Worm (Caenorhabditis elegans) whole organism, late embryonic: ENCODE results near the gene srv-17.

Experiments used
- C08G9.2 ChIP-seq: sonication (generic microtip); optimal IDR thresholded peaks from 2 replicates; lab custom pipeline; 2016; ENCODE audit warnings: mild to moderate bottlenecking, missing genetic modification characterization, moderate library complexity, missing compliant biosample characterization
- C38D4.7 ChIP-seq: fragments of 200-800 bp; sonication (Bioruptor generic); optimal IDR thresholded peaks from 2 replicates; lab custom pipeline; 2018; ENCODE audit warnings: mild to moderate bottlenecking, missing genetic modification characterization, moderate library complexity, missing compliant biosample characterization
- K02D7.2 ChIP-seq: sonication (generic microtip); optimal IDR thresholded peaks from 2 replicates; lab custom pipeline; 2017; ENCODE audit warnings: mild to moderate bottlenecking, missing genetic modification characterization, missing compliant biosample characterization
- T23F11.4 ChIP-seq: fragments of 200-800 bp; sonication (Bioruptor generic); optimal IDR thresholded peaks from 2 replicates; lab custom pipeline; 2018; ENCODE audit warnings: mild to moderate bottlenecking, missing genetic modification characterization, missing compliant biosample characterization
- ahr-1 ChIP-seq: sonication (generic microtip); optimal IDR thresholded peaks from 2 replicates; lab custom pipeline; 2016; ENCODE audit warnings: missing genetic modification characterization, missing compliant biosample characterization
- ama-1 ChIP-seq: fragments of 150-350 bp; optimal IDR thresholded peaks from 2 replicates; lab custom pipeline; 2014
- ceh-14 ChIP-seq: sonication (generic microtip); optimal IDR thresholded peaks from 2 replicates; lab custom pipeline; 2016; ENCODE audit warnings: missing genotype, missing genetic modification characterization, missing compliant biosample characterization
- ceh-18 ChIP-seq: sonication (generic microtip); optimal IDR thresholded peaks from 2 replicates; lab custom pipeline; 2016; ENCODE audit warnings: missing genetic modification characterization, missing compliant biosample characterization
- ceh-2 ChIP-seq: sonication (generic microtip); optimal IDR thresholded peaks from 2 replicates; lab custom pipeline; 2016; ENCODE audit warnings: missing genotype, missing genetic modification characterization, missing compliant biosample characterization
- ceh-22 ChIP-seq: sonication (generic microtip); optimal IDR thresholded peaks from 2 replicates; lab custom pipeline; 2017; ENCODE audit warnings: missing biosample characterization, missing genetic modification characterization
- ceh-30 ChIP-seq: fragments of 150-350 bp; optimal IDR thresholded peaks from 2 replicates; lab custom pipeline; 2014; ENCODE audit warnings: missing biosample characterization, missing genetic modification characterization
- ceh-34 ChIP-seq: sonication (generic microtip); optimal IDR thresholded peaks from 2 replicates; lab custom pipeline; 2016; ENCODE audit warnings: mild to moderate bottlenecking, missing genetic modification characterization, missing compliant biosample characterization
- ceh-45 ChIP-seq: fragments of 200-800 bp; sonication (Bioruptor generic); IDR thresholded peaks from 2 replicates; pipeline ENCODE4 v1.3.6; 2022; ENCODE audit warnings: missing genetic modification reagents, missing genetic modification characterization, missing compliant biosample characterization
- ceh-48 ChIP-seq: sonication (generic microtip); optimal IDR thresholded peaks from 2 replicates; lab custom pipeline; 2016; ENCODE audit warnings: missing genetic modification characterization, inconsistent platforms, missing compliant biosample characterization
- ceh-9 ChIP-seq: sonication (generic microtip); optimal IDR thresholded peaks from 2 replicates; lab custom pipeline; 2016; ENCODE audit warnings: mild to moderate bottlenecking, missing genetic modification characterization, inconsistent platforms, missing compliant biosample characterization
- dve-1 ChIP-seq: sonication (generic microtip); optimal IDR thresholded peaks from 2 replicates; lab custom pipeline; 2017; ENCODE audit warnings: antibody characterized with exemption, mild to moderate bottlenecking, missing genetic modification characterization, missing compliant biosample characterization
- eyg-1 ChIP-seq: sonication (generic microtip); optimal IDR thresholded peaks from 2 replicates; lab custom pipeline; 2016; ENCODE audit warnings: missing genotype, missing genetic modification characterization, missing compliant biosample characterization
- fax-1 ChIP-seq: sonication (generic microtip); optimal IDR thresholded peaks from 2 replicates; lab custom pipeline; 2016; ENCODE audit warnings: missing genotype, missing genetic modification characterization, missing compliant biosample characterization
- fkh-6 ChIP-seq: sonication (generic microtip); optimal IDR thresholded peaks from 2 replicates; lab custom pipeline; 2016; ENCODE audit warnings: missing genetic modification characterization, missing compliant biosample characterization
- gmeb-2 ChIP-seq: sonication (generic microtip); optimal IDR thresholded peaks from 2 replicates; lab custom pipeline; 2016; ENCODE audit warnings: missing genetic modification characterization, inconsistent platforms, missing compliant biosample characterization
- hlh-13 ChIP-seq: fragments of 200-800 bp; sonication (Bioruptor generic); optimal IDR thresholded peaks from 2 replicates; lab custom pipeline; 2018; ENCODE audit warnings: mild to moderate bottlenecking, missing genetic modification characterization, missing compliant biosample characterization
- hlh-6 ChIP-seq: sonication (generic microtip); optimal IDR thresholded peaks from 2 replicates; lab custom pipeline; 2016; ENCODE audit warnings: missing genotype, missing genetic modification characterization, missing compliant biosample characterization
- hlh-8 ChIP-seq: sonication (generic microtip); optimal IDR thresholded peaks from 2 replicates; lab custom pipeline; 2016; ENCODE audit warnings: missing genotype, missing genetic modification characterization, missing compliant biosample characterization
- madf-2 ChIP-seq: sonication (generic microtip); optimal IDR thresholded peaks from 2 replicates; lab custom pipeline; 2017; ENCODE audit warnings: missing genetic modification characterization, missing compliant biosample characterization
- nhr-11 ChIP-seq: fragments of 150-350 bp; optimal IDR thresholded peaks from 2 replicates; lab custom pipeline; 2014; ENCODE audit warnings: missing biosample characterization, missing genetic modification characterization
- pag-3 ChIP-seq: sonication (generic microtip); optimal IDR thresholded peaks from 2 replicates; lab custom pipeline; 2016; ENCODE audit warnings: missing compliant biosample characterization, missing genetic modification characterization, borderline replicate concordance
- pat-9 ChIP-seq: fragments of 200-800 bp; sonication (Bioruptor generic); optimal IDR thresholded peaks from 2 replicates; lab custom pipeline; 2018; ENCODE audit warnings: mild to moderate bottlenecking, missing genetic modification characterization, moderate library complexity, missing compliant biosample characterization
- pha-2 ChIP-seq: sonication (generic microtip); optimal IDR thresholded peaks from 2 replicates; lab custom pipeline; 2017; ENCODE audit warnings: mild to moderate bottlenecking, missing genetic modification characterization, missing compliant biosample characterization
- pha-4 ChIP-seq: fragments of 150-350 bp; optimal IDR thresholded peaks from 2 replicates; lab custom pipeline; 2018; ENCODE audit warnings: missing biosample characterization, missing genetic modification reagents, missing genetic modification characterization
- pros-1 ChIP-seq: fragments of 150-350 bp; optimal IDR thresholded peaks from 2 replicates; lab custom pipeline; 2014; ENCODE audit warnings: missing biosample characterization, missing genetic modification reagents, missing genetic modification characterization
- rnt-1 ChIP-seq: sonication (generic microtip); optimal IDR thresholded peaks from 2 replicates; lab custom pipeline; 2016; ENCODE audit warnings: missing genetic modification characterization, missing compliant biosample characterization
- sdc-2 ChIP-seq: sonication (generic microtip); optimal IDR thresholded peaks from 2 replicates; lab custom pipeline; 2016; ENCODE audit warnings: missing genotype, missing genetic modification characterization, missing compliant biosample characterization
- sox-2 ChIP-seq: fragments of 200-800 bp; sonication (Bioruptor generic); IDR thresholded peaks from 2 replicates; pipeline ENCODE4 v1.3.6; 2022; ENCODE audit warnings: missing genetic modification reagents, missing genetic modification characterization, missing compliant biosample characterization
- syd-9 ChIP-seq: sonication (generic microtip); optimal IDR thresholded peaks from 2 replicates; lab custom pipeline; 2016; ENCODE audit warnings: mild to moderate bottlenecking, missing genetic modification characterization, moderate library complexity, missing compliant biosample characterization
- tbx-2 ChIP-seq: sonication (generic microtip); optimal IDR thresholded peaks from 2 replicates; lab custom pipeline; 2016; ENCODE audit warnings: missing genetic modification characterization, missing compliant biosample characterization
- tbx-7 ChIP-seq: sonication (generic microtip); optimal IDR thresholded peaks from 2 replicates; lab custom pipeline; 2016; ENCODE audit warnings: missing genotype, missing genetic modification characterization, missing compliant biosample characterization
- unc-3 ChIP-seq, 2 experiments: fragments of 200-800 bp in 1 of 2; sonication (Bioruptor generic) in 1 of 2; sonication (generic microtip) in 1 of 2; conservative IDR thresholded peaks in 1 of 2; optimal IDR thresholded peaks in 1 of 2; 2 replicates each; pipeline versions ENCODE4 v1.3.6 to Lab custom; 2016 to 2022; ENCODE audit warnings: missing compliant biosample characterization in 2 of 2, missing genetic modification characterization in 2 of 2, missing genetic modification reagents in 1 of 2
- unc-86 ChIP-seq: sonication (generic microtip); optimal IDR thresholded peaks from 2 replicates; lab custom pipeline; 2016; ENCODE audit warnings: missing genetic modification characterization, missing compliant biosample characterization

srv-17 gene

DNA sequence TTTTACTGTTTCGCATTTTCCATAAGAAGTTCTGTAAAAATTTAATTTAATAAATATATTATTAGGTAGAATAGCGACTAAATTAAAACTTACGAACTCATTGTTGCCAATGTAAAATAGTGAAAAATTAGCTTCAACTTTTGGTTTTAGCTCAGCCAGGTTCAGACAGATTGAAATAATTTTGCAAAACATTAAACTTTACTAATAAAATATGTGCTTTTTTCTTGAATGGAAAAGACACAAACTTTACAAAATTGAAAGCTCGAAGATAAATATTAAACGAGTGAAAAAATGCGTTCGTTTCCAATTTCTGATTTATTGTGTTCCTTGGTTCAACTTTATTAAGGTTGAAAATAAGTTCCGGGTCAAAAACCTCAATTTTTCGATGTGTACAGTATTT, 9.9 kb upstream of the srv-17 start, which contains the start of gene srv-22:
Gene srv-22 (minus strand): TSS at position 101 of the 400 bp plus-strand sequence.
- TF ChIP-seq ceh-45 (GFP tag; lab: Robert Waterston, UW) (no peak), dve-1 (no peak), ahr-1 (no peak), eyg-1 (tag; lab: Kevin White, UChicago) (no peak), pha-2 (tag; lab: Kevin White, UChicago) (no peak), K02D7.2 (no peak), ceh-14 (no peak), rnt-1 (tag; lab: Kevin White, UChicago) (no peak), sdc-2 (tag; lab: Kevin White, UChicago) (no peak), unc-86 (tag; lab: Kevin White, UChicago) (no peak), T23F11.4 (GFP tag; lab: Kevin White, UChicago) (no peak), gmeb-2 (no peak), ceh-22 (tag; lab: Kevin White, UChicago) (no peak), C08G9.2 (tag; lab: Kevin White, UChicago) (no peak), tbx-2 (tag; lab: Kevin White, UChicago) (no peak)

DNA sequence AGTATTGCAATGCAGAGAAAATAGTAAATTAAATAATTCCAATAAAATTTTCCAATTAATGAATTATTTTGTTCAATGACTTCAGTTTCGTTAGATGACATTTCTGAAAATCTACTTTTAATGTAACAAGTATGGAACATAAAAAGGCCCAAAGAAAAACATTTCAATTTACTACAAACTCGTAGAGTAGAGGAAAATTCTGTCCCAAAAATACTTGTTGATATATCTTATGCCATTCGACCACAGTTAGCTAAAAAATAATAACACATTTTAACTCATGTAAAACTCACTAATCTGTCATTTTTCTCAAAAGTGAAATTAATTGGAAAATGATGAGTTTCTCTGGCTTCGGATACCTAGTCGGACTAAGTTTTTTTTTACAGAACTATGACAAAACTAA, 7.3 kb upstream of the srv-17 start, which contains the start of gene srv-21:
Gene srv-21 (minus strand): TSS at position 101 of the 400 bp plus-strand sequence.
- no peak for TF ChIP-seq ceh-2 (tag; lab: Kevin White, UChicago)
- no peak for TF ChIP-seq syd-9 (tag; lab: Kevin White, UChicago)
- TF ChIP-seq ama-1, result no peak
- no peak for TF ChIP-seq pag-3 (tag; lab: Kevin White, UChicago)
- TF ChIP-seq sox-2 (GFP tag; lab: Robert Waterston, UW), result no peak
- no peak for TF ChIP-seq fax-1 (tag; lab: Kevin White, UChicago)
- TF ChIP-seq ceh-48 (tag; lab: Kevin White, UChicago), result no peak
- TF ChIP-seq pat-9 (tag; lab: Kevin White, UChicago), result no peak

DNA sequence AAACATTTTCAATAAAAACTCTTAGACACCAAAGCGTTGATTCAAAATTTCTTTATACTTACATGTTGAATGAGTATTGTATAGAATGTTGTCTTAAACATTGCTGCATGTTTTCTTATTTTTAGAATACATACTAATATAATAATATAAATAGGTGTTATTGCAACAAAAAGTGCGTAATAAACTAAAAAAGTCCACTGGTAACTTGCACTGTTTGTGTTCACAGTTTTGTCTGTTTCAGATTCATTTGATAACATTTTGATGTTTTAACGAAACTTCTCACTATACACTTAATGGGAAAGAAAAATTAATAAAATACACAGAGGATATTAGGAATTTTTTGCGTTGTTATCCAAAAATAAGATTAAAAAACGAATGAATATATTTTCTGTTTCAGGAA, 3.9 kb upstream of the srv-17 start, which contains the start of gene srv-19:
Gene srv-19 (minus strand): TSS at position 101 of the 400 bp plus-strand sequence.
- no peak for TF ChIP-seq pros-1 (tag; lab: Kevin White, UChicago)
- TF ChIP-seq fkh-6 (tag; lab: Kevin White, UChicago), result no peak
- no peak for TF ChIP-seq ama-1
- no peak for TF ChIP-seq C38D4.7 (GFP tag; lab: Kevin White, UChicago)
- TF ChIP-seq pha-2 (tag; lab: Kevin White, UChicago), result no peak
- TF ChIP-seq nhr-11 (tag; lab: Kevin White, UChicago), result no peak
- no peak for TF ChIP-seq pag-3 (tag; lab: Kevin White, UChicago)
- TF ChIP-seq hlh-8 (tag; lab: Kevin White, UChicago), result no peak
- TF ChIP-seq tbx-2 (tag; lab: Kevin White, UChicago), result no peak
- TF ChIP-seq hlh-13 (GFP tag; lab: Kevin White, UChicago), result no peak
- no peak for TF ChIP-seq ceh-14
- TF ChIP-seq ceh-18 (tag; lab: Kevin White, UChicago), result no peak
- no peak for TF ChIP-seq pha-4 (tag; lab: Kevin White, UChicago)
- TF ChIP-seq tbx-7, result no peak
- no peak for TF ChIP-seq ceh-9
- TF ChIP-seq hlh-6, result no peak

DNA sequence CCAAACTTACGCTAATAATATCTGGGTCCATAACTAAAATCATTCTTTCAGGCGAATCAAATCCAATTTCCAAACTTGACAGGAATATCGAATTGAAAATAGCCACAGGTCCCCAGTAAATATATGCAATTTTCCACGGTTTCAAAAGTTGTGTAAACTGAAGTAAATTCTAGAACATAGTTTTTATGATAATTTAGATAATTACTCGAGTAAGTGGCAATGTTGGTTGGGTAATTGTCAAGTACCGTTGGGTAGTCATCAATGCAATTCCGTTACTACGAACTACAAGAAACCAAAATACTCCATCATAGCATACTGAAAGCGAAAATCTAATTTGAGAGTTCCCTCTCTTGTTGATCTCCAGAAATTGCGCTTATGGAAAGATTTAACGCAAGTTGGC, 618 bp downstream of the srv-17 start:
- no peak for TF ChIP-seq ceh-18 (tag; lab: Kevin White, UChicago)
- no peak for TF ChIP-seq unc-3 (GFP tag; conservative IDR thresholded peaks at IDR 0.05; lab: Robert Waterston, UW)
- TF ChIP-seq unc-3 (tag; optimal IDR thresholded peaks at IDR 0.05; lab: Kevin White, UChicago), result no peak
- no peak for TF ChIP-seq madf-2 (tag; lab: Kevin White, UChicago)
- no peak for TF ChIP-seq ceh-9
- no peak for TF ChIP-seq ceh-30
- no peak for TF ChIP-seq unc-86 (tag; lab: Kevin White, UChicago)
- no peak for TF ChIP-seq ceh-34
- TF ChIP-seq tbx-2 (tag; lab: Kevin White, UChicago), result no peak
- TF ChIP-seq nhr-11 (tag; lab: Kevin White, UChicago), result no peak
- no peak for TF ChIP-seq pag-3 (tag; lab: Kevin White, UChicago)
